Fruit fly (Drosophila melanogaster) whole organism, embryonic: Measurements from ENCODE around the gene eIF3d1.

ENCODE experiments used
- Ada2b ChIP-seq: fragments of 200-800 bp; sonication (Bioruptor generic); IDR thresholded peaks from 2 replicates; pipeline ENCODE4 v1.3.6; 2022; ENCODE audit warnings: missing biosample characterization, missing genetic modification characterization
- Aef1 ChIP-seq: fragments of 200-800 bp; sonication (Bioruptor generic); IDR thresholded peaks from 3 replicates; pipeline ENCODE4 v1.3.6; 2022; ENCODE audit warnings: missing biosample characterization, missing genetic modification characterization
- Atf-2 ChIP-seq: fragments of 200-800 bp; sonication (Bioruptor generic); optimal IDR thresholded peaks from 2 replicates; lab custom pipeline; 2016; ENCODE audit warnings: missing biosample characterization, missing genetic modification characterization
- CG10147 ChIP-seq: fragments of 200-800 bp; sonication (Bioruptor generic); optimal IDR thresholded peaks from 2 replicates; lab custom pipeline; 2019; ENCODE audit warnings: missing biosample characterization, mild to moderate bottlenecking, missing genetic modification characterization, moderate library complexity
- CG10274 ChIP-seq: fragments of 200-800 bp; sonication (Bioruptor generic); optimal IDR thresholded peaks from 3 replicates; lab custom pipeline; 2017; ENCODE audit warnings: missing biosample characterization, mild to moderate bottlenecking, missing genetic modification characterization
- CG10431 ChIP-seq: fragments of 200-800 bp; sonication (Bioruptor generic); optimal IDR thresholded peaks from 3 replicates; lab custom pipeline; 2018; ENCODE audit warnings: missing biosample characterization, mild to moderate bottlenecking, missing genetic modification characterization
- CG12659 ChIP-seq: fragments of 200-800 bp; sonication (Bioruptor generic); optimal IDR thresholded peaks from 3 replicates; lab custom pipeline; 2017; ENCODE audit warnings: mild to moderate bottlenecking, missing biosample characterization, missing genetic modification reagents, missing genetic modification characterization
- CG14860 ChIP-seq: fragments of 200-800 bp; sonication (Bioruptor generic); IDR thresholded peaks from 3 replicates; pipeline ENCODE4 v1.3.6; 2022; ENCODE audit warnings: missing biosample characterization, missing genetic modification characterization; ENCODE audit not compliant: partially characterized antibody
- CG15514 ChIP-seq: fragments of 200-800 bp; sonication (Bioruptor generic); optimal IDR thresholded peaks from 3 replicates; lab custom pipeline; 2017; ENCODE audit warnings: missing biosample characterization, missing genetic modification characterization, mild to moderate bottlenecking, moderate library complexity, missing genetic modification reagents
- CG17568 ChIP-seq: fragments of 200-800 bp; sonication (Bioruptor generic); optimal IDR thresholded peaks from 2 replicates; lab custom pipeline; 2018; ENCODE audit warnings: missing biosample characterization, mild to moderate bottlenecking, missing genetic modification characterization, moderate library complexity
- CG17912 ChIP-seq: fragments of 200-800 bp; sonication (Bioruptor generic); optimal IDR thresholded peaks from 2 replicates; lab custom pipeline; 2018; ENCODE audit warnings: missing biosample characterization, mild to moderate bottlenecking, missing genetic modification characterization
- CG30403 ChIP-seq: fragments of 200-800 bp; sonication (Bioruptor generic); optimal IDR thresholded peaks from 3 replicates; lab custom pipeline; 2016; ENCODE audit warnings: missing biosample characterization, missing genetic modification characterization
- CG31224 ChIP-seq: fragments of 200-800 bp; sonication (Bioruptor generic); IDR thresholded peaks from 2 replicates; pipeline ENCODE4 v1.3.6; 2022; ENCODE audit warnings: missing biosample characterization, missing genetic modification characterization
- CG32772 ChIP-seq: fragments of 200-800 bp; sonication (Bioruptor generic); IDR thresholded peaks from 2 replicates; pipeline ENCODE4 v1.3.6; 2022; ENCODE audit warnings: missing biosample characterization, missing genetic modification characterization
- CG3281 ChIP-seq: fragments of 200-800 bp; sonication (Bioruptor generic); optimal IDR thresholded peaks from 3 replicates; lab custom pipeline; 2017; ENCODE audit warnings: missing biosample characterization, mild to moderate bottlenecking, missing genetic modification characterization
- CG34376 ChIP-seq: fragments of 200-800 bp; sonication (Bioruptor generic); optimal IDR thresholded peaks from 2 replicates; lab custom pipeline; 2018; ENCODE audit warnings: missing biosample characterization, mild to moderate bottlenecking, missing genetic modification characterization
- CG5245 ChIP-seq: fragments of 200-800 bp; sonication (Bioruptor generic); optimal IDR thresholded peaks from 3 replicates; lab custom pipeline; 2016; ENCODE audit warnings: missing biosample characterization, missing genetic modification characterization
- CG9215 ChIP-seq: fragments of 200-800 bp; sonication (Bioruptor generic); IDR thresholded peaks from 2 replicates; pipeline ENCODE4 v1.3.6; 2022; ENCODE audit warnings: missing biosample characterization, missing genetic modification characterization
- CG9609 ChIP-seq: fragments of 200-800 bp; sonication (Bioruptor generic); optimal IDR thresholded peaks from 3 replicates; lab custom pipeline; 2016; ENCODE audit warnings: missing biosample characterization, missing genetic modification characterization
- CTCF ChIP-seq: fragments of 200-800 bp; sonication (Bioruptor generic); optimal IDR thresholded peaks from 2 replicates; lab custom pipeline; 2017; ENCODE audit warnings: missing biosample characterization, mild to moderate bottlenecking, missing genetic modification characterization, moderate library complexity
- D19A ChIP-seq: fragments of 200-800 bp; optimal IDR thresholded peaks from 3 replicates; lab custom pipeline; 2019; ENCODE audit warnings: missing biosample characterization, mild to moderate bottlenecking, missing genetic modification characterization, moderate library complexity
- Hmx ChIP-seq: fragments of 200-800 bp; sonication (Bioruptor generic); optimal IDR thresholded peaks from 2 replicates; lab custom pipeline; 2016; ENCODE audit warnings: missing biosample characterization, missing genetic modification characterization
- Hr51 ChIP-seq, 2 experiments: fragments of 200-800 bp; sonication (Bioruptor generic); optimal IDR thresholded peaks; 2 replicates in 1 of 2; 3 replicates in 1 of 2; lab custom pipeline; 2016 to 2018; ENCODE audit warnings: missing biosample characterization in 2 of 2, missing genetic modification characterization in 2 of 2, mild to moderate bottlenecking in 1 of 2, moderate library complexity in 1 of 2
- MBD-R2 ChIP-seq: fragments of 200-800 bp; sonication (Bioruptor generic); IDR thresholded peaks from 2 replicates; pipeline ENCODE4 v1.3.6; 2022; ENCODE audit warnings: missing biosample characterization, missing genetic modification characterization
- MESR4 ChIP-seq: fragments of 200-800 bp; sonication (Bioruptor generic); optimal IDR thresholded peaks from 2 replicates; lab custom pipeline; 2018; ENCODE audit warnings: missing biosample characterization, mild to moderate bottlenecking, missing genetic modification characterization, moderate library complexity
- Mad ChIP-seq: fragments of 200-800 bp; sonication (Bioruptor generic); optimal IDR thresholded peaks from 2 replicates; lab custom pipeline; 2016; ENCODE audit warnings: missing biosample characterization, missing genetic modification characterization
- Pdp1 ChIP-seq, 2 experiments: fragments of 200-800 bp; sonication (Bioruptor generic); optimal IDR thresholded peaks; 3 replicates each; lab custom pipeline; 2016; ENCODE audit warnings: missing biosample characterization in 2 of 2, missing genetic modification characterization in 2 of 2, mild to moderate bottlenecking in 1 of 2, moderate library complexity in 1 of 2
- Sin3A ChIP-seq: fragments of >200 bp; optimal IDR thresholded peaks from 2 replicates; lab custom pipeline; 2018
- Sry-δ ChIP-seq: fragments of 200-800 bp; sonication (Bioruptor generic); optimal IDR thresholded peaks from 2 replicates; lab custom pipeline; 2016; ENCODE audit warnings: missing biosample characterization, missing genetic modification characterization
- Ssrp ChIP-seq: fragments of 200-800 bp; sonication (Bioruptor generic); optimal IDR thresholded peaks from 2 replicates; lab custom pipeline; 2018; ENCODE audit warnings: missing biosample characterization, mild to moderate bottlenecking, missing genetic modification characterization, moderate library complexity
- TFAM ChIP-seq: fragments of 200-800 bp; sonication (Bioruptor generic); optimal IDR thresholded peaks from 2 replicates; lab custom pipeline; 2017; ENCODE audit warnings: missing biosample characterization, missing genetic modification characterization, inconsistent platforms
- Vsx1 ChIP-seq: fragments of 200-800 bp; sonication (Bioruptor generic); optimal IDR thresholded peaks from 2 replicates; lab custom pipeline; 2017; ENCODE audit warnings: missing biosample characterization, mild to moderate bottlenecking, missing genetic modification characterization, missing genetic modification reagents
- abd-A ChIP-seq: fragments of 200-800 bp; sonication (Bioruptor generic); optimal IDR thresholded peaks from 3 replicates; lab custom pipeline; 2019; ENCODE audit warnings: missing biosample characterization, mild to moderate bottlenecking, missing genetic modification characterization, moderate library complexity
- az2 ChIP-seq: fragments of 200-800 bp; sonication (Bioruptor generic); optimal IDR thresholded peaks from 3 replicates; lab custom pipeline; 2016; ENCODE audit warnings: missing biosample characterization, missing genetic modification characterization
- crc ChIP-seq: fragments of 200-800 bp; sonication (Bioruptor generic); optimal IDR thresholded peaks from 2 replicates; lab custom pipeline; 2016; ENCODE audit warnings: missing biosample characterization, missing genetic modification characterization
- crol ChIP-seq: fragments of 200-800 bp; sonication (Bioruptor generic); IDR thresholded peaks from 2 replicates; pipeline ENCODE4 v1.3.6; 2022; ENCODE audit warnings: missing biosample characterization, missing genetic modification characterization
- eve ChIP-seq, 2 experiments: fragments of >200 bp; optimal IDR thresholded peaks; 2 replicates each; lab custom pipeline; 2017; ENCODE audit warnings: missing biosample characterization in 2 of 2, missing genetic modification characterization in 2 of 2
- eyg ChIP-seq: fragments of 200-800 bp; sonication (Bioruptor generic); optimal IDR thresholded peaks from 3 replicates; lab custom pipeline; 2016; ENCODE audit warnings: missing biosample characterization, missing genetic modification characterization
- gcm ChIP-seq: fragments of 200-800 bp; sonication (Bioruptor generic); optimal IDR thresholded peaks from 2 replicates; lab custom pipeline; 2019; ENCODE audit warnings: missing biosample characterization, mild to moderate bottlenecking, missing genetic modification characterization, moderate library complexity
- jumu ChIP-seq: fragments of 200-800 bp; sonication (Bioruptor generic); optimal IDR thresholded peaks from 3 replicates; lab custom pipeline; 2016; ENCODE audit warnings: missing biosample characterization, missing genetic modification characterization
- klu ChIP-seq: fragments of 200-800 bp; sonication (Bioruptor generic); IDR thresholded peaks from 2 replicates; pipeline ENCODE4 v1.3.6; 2022; ENCODE audit warnings: missing biosample characterization, missing genetic modification characterization
- nerfin-1 ChIP-seq: fragments of 200-800 bp; sonication (Bioruptor generic); optimal IDR thresholded peaks from 3 replicates; lab custom pipeline; 2019; ENCODE audit warnings: missing biosample characterization, mild to moderate bottlenecking, missing genetic modification characterization, moderate library complexity
- org-1 ChIP-seq: fragments of 200-800 bp; sonication (Bioruptor generic); optimal IDR thresholded peaks from 2 replicates; lab custom pipeline; 2017; ENCODE audit warnings: missing biosample characterization, missing genetic modification characterization
- psq ChIP-seq: fragments of 200-800 bp; sonication (Bioruptor generic); optimal IDR thresholded peaks from 2 replicates; lab custom pipeline; 2017; ENCODE audit warnings: missing biosample characterization, missing genetic modification characterization
- row ChIP-seq: fragments of 200-800 bp; sonication (Bioruptor generic); IDR thresholded peaks from 3 replicates; pipeline ENCODE4 v1.3.6; 2022; ENCODE audit warnings: missing biosample characterization, missing genetic modification characterization
- sens-2 ChIP-seq: fragments of 200-800 bp; sonication (Bioruptor generic); IDR thresholded peaks from 2 replicates; pipeline ENCODE4 v1.3.6; 2022; ENCODE audit warnings: missing biosample characterization, missing genetic modification characterization
- sqz ChIP-seq: fragments of 200-800 bp; sonication (Bioruptor generic); optimal IDR thresholded peaks from 3 replicates; lab custom pipeline; 2018; ENCODE audit warnings: missing biosample characterization, mild to moderate bottlenecking, missing genetic modification characterization
- tio ChIP-seq: fragments of 200-800 bp; sonication (Bioruptor generic); optimal IDR thresholded peaks from 2 replicates; lab custom pipeline; 2017; ENCODE audit warnings: missing biosample characterization, missing genetic modification characterization, inconsistent platforms
- twi ChIP-seq: fragments of 200-800 bp; optimal IDR thresholded peaks from 2 replicates; lab custom pipeline; 2019; ENCODE audit warnings: missing biosample characterization, mild to moderate bottlenecking, missing genetic modification characterization, moderate library complexity
- vnd ChIP-seq: fragments of 200-800 bp; sonication (Bioruptor generic); IDR thresholded peaks from 3 replicates; pipeline ENCODE4 v1.3.6; 2022; ENCODE audit warnings: missing biosample characterization, missing genetic modification characterization; ENCODE audit not compliant: partially characterized antibody

Gene eIF3d1

dm6 chr3R:23729632-23730471, 50.0 kb downstream of the eIF3d1 start:
- TF ChIP-seq Ssrp (tag; lab: Kevin White, UChicago) (peak; percentile 55), crol (GFP tag; lab: Robert Waterston, UW) (peak; percentile 36; the same call in 1 of the 2 replicates), Hr51 (GFP tag; optimal IDR thresholded peaks at IDR 0.05; lab: Kevin White, UChicago) (no peak), CG30403 (no peak), Aef1 (GFP tag; lab: Robert Waterston, UW) (no peak), CG9609 (GFP tag; lab: Kevin White, UChicago) (no peak), nerfin-1 (peak; percentile 65), eyg (GFP tag; lab: Kevin White, UChicago) (no peak), D19A (tag; lab: Kevin White, UChicago) (peak; percentile 19), tio (GFP tag; lab: Kevin White, UChicago) (no peak), CG12659 (GFP tag; lab: Kevin White, UChicago) (no peak), jumu (GFP tag; lab: Kevin White, UChicago) (no peak), sens-2 (no peak), abd-A (peak; percentile 24), MBD-R2 (GFP tag; lab: Robert Waterston, UW) (no peak; the same call in 1 of the 2 replicates), CG34376 (GFP tag; lab: Kevin White, UChicago) (peak; percentile 96), org-1 (GFP tag; lab: Kevin White, UChicago) (no peak), sqz (no peak), psq (GFP tag; lab: Kevin White, UChicago) (no peak), klu (GFP tag; lab: Robert Waterston, UW) (peak; percentile 30; the same call in 1 of the 2 replicates), Sin3A (no peak), CG10147 (GFP tag; lab: Kevin White, UChicago) (no peak), twi (tag; lab: Kevin White, UChicago) (no peak), CG9215 (GFP tag; lab: Robert Waterston, UW) (no peak), crc (GFP tag; lab: Kevin White, UChicago) (no peak), CG32772 (GFP tag; lab: Robert Waterston, UW) (no peak), CG14860 (GFP tag; lab: Robert Waterston, UW) (peak; percentile 63; the same call in 2 of the 3 replicates), CG3281 (GFP tag; lab: Kevin White, UChicago) (no peak), eve (GFP tag; optimal IDR thresholded peaks at IDR 0.05; lab: Kevin White, UChicago) (no peak), TFAM (GFP tag; lab: Kevin White, UChicago) (no peak), Sry-δ (GFP tag; lab: Kevin White, UChicago) (no peak), CG15514 (GFP tag; lab: Kevin White, UChicago) (peak; percentile 25), gcm (peak; percentile 48), az2 (GFP tag; lab: Kevin White, UChicago) (no peak), vnd (GFP tag; lab: Robert Waterston, UW) (peak; percentile 60), Mad (GFP tag; lab: Kevin White, UChicago) (no peak), CG31224 (no peak), Vsx1 (no peak), Ada2b (GFP tag; lab: Robert Waterston, UW) (no peak), Hmx (GFP tag; lab: Kevin White, UChicago) (no peak), Pdp1 (GFP tag; optimal IDR thresholded peaks at IDR 0.05; lab: Kevin White, UChicago) (peak in 1 of 2 experiments; percentile 11), CG5245 (no peak), MESR4 (GFP tag; lab: Kevin White, UChicago) (no peak), CTCF (GFP tag; lab: Kevin White, UChicago) (no peak), row (no peak), Atf-2 (GFP tag; lab: Kevin White, UChicago) (no peak), CG17568 (GFP tag; lab: Kevin White, UChicago) (no peak), CG10431 (GFP tag; lab: Kevin White, UChicago) (no peak), CG17912 (GFP tag; lab: Kevin White, UChicago) (no peak), CG10274 (GFP tag; lab: Kevin White, UChicago) (no peak)
